Worm (Caenorhabditis elegans): ENCODE measurements around the gene K08F9.1.

The K08F9.1 gene

DNA sequence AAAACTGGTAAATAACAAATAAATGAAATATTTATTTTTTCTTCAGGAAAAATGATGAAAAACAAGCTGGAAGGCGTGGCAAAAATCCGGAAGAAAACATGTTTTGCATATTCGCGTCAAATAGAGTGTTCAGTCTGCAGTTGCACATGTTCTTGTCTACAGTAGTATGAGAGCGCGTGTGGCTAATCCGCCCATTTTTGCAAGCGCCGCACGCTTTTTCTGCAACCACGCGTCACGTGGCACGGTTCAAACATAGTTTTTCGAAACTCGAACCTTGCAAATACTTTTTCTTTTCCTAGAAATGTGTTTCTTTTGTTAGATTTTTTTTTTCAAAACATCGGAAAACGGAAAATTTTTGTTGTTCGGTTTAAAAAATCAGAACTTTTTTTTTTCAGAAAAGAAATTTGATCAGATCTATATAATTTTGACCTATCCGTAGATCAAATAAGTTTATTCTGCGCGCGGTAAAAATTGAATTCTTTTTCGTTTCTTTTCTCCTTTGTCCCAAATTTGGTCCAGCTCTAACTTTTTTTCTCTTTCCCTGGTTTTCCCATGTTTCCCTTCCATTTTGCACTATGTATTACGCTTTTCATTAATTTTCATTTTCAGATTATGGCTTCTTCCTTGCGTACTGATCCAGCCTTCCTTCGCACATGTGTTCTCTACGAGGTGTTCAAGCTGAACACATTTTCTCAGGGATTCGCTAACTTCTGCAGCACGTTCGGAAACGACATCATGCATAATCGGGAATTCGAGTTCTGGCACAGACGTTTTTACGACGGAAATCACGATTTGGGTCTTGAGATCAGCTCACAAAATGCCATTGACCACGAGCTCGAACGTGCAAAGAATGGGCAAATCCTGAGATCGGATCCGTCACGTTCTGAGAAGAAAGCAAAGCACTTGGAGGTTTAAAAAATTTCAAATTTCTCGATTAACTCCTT is 41.2 kb upstream of the K08F9.1 start, which contains the start of gene Y75B12B.1 (continued):
- TF ChIP-seq attf-5 (GFP tag; optimal IDR thresholded peaks at IDR 0.05) (no peak), Y53G8AR.9 (GFP tag; conservative IDR thresholded peaks at IDR 0.05) (no peak), madf-6 (GFP tag; IDR thresholded peaks at IDR 0.05) (peak; percentile 94), T26A5.8 (tag; optimal IDR thresholded peaks at IDR 0.05) (no peak), nhr-80 (tag; optimal IDR thresholded peaks at IDR 0.05) (no peak), dpff-1 (tag; optimal IDR thresholded peaks at IDR 0.05) (no peak), unc-62 (GFP tag; optimal IDR thresholded peaks at IDR 0.05) (no peak), attf-3 (GFP tag; conservative IDR thresholded peaks at IDR 0.05) (no peak), mes-4 (tag; optimal IDR thresholded peaks at IDR 0.05) (no peak), nhr-179 (tag; optimal IDR thresholded peaks at IDR 0.05) (no peak), ekl-4 (GFP tag; IDR thresholded peaks at IDR 0.05) (0 out of 2 replicates have a peak, but pooled peaks have one; percentile 52), F22D6.2 (tag; optimal IDR thresholded peaks at IDR 0.05) (no peak), K11D2.4 (GFP tag; IDR thresholded peaks at IDR 0.05) (no peak), unc-130 (GFP tag; optimal IDR thresholded peaks at IDR 0.05) (peak; percentile 2), attf-6 (GFP tag; IDR thresholded peaks at IDR 0.05) (no peak), tbx-9 (tag; optimal IDR thresholded peaks at IDR 0.05; ENCODE audit: borderline replicate concordance) (no peak), sea-2 (GFP tag; IDR thresholded peaks at IDR 0.05) (no peak), C17E4.6 (GFP tag; IDR thresholded peaks at IDR 0.05) (no peak), lin-40 (tag; optimal IDR thresholded peaks at IDR 0.05) (no peak), ceh-40 (GFP tag; IDR thresholded peaks at IDR 0.05) (no peak), zfh-2 (GFP tag; conservative IDR thresholded peaks at IDR 0.05) (no peak), efl-1 (GFP tag; optimal IDR thresholded peaks at IDR 0.05) (peak; percentile 91), fkh-3 (tag; optimal IDR thresholded peaks at IDR 0.05) (no peak), C06A6.2 (GFP tag; conservative IDR thresholded peaks at IDR 0.05) (no peak), ztf-18 (tag; optimal IDR thresholded peaks at IDR 0.05) (no peak), tlf-1 (GFP tag; optimal IDR thresholded peaks at IDR 0.05) (peak; percentile 77), bed-2 (GFP tag; IDR thresholded peaks at IDR 0.05) (no peak), lin-26 (GFP tag; IDR thresholded peaks at IDR 0.05) (no peak), snpc-4 (GFP tag; optimal IDR thresholded peaks at IDR 0.05) (no peak), snpc-4 (tag; optimal IDR thresholded peaks at IDR 0.05) (peak in 1 of 4 experiments; percentile 25), rec-8 (tag; optimal IDR thresholded peaks at IDR 0.05) (peak in 1 of 2 experiments; percentile 29), hrde-1 (tag; optimal IDR thresholded peaks at IDR 0.05; ENCODE audit: borderline replicate concordance) (no peak), ceh-27 (GFP tag; optimal IDR thresholded peaks at IDR 0.05) (no peak), B0336.3 (GFP tag; IDR thresholded peaks at IDR 0.05) (peak; percentile 84), bed-1 (GFP tag; IDR thresholded peaks at IDR 0.05) (no peak), hmg-1.2 (GFP tag; IDR thresholded peaks at IDR 0.05) (peak; percentile 9; the same call in 1 of the 2 replicates), let-607 (tag; optimal IDR thresholded peaks at IDR 0.05) (no peak), gei-17 (GFP tag; optimal IDR thresholded peaks at IDR 0.05) (no peak), let-526 (GFP tag; IDR thresholded peaks at IDR 0.05) (no peak), F57A8.1 (GFP tag; optimal IDR thresholded peaks at IDR 0.05) (no peak), mcd-1 (GFP tag; IDR thresholded peaks at IDR 0.05) (peak; percentile 78), nhr-27 (tag; optimal IDR thresholded peaks at IDR 0.05) (no peak), B0019.2 (GFP tag; conservative IDR thresholded peaks at IDR 0.05) (no peak; the same call in 1 of the 2 replicates), F37B4.10 (GFP tag; IDR thresholded peaks at IDR 0.05) (no peak), ets-4 (GFP tag; optimal IDR thresholded peaks at IDR 0.05) (no peak), ceh-100 (GFP tag; IDR thresholded peaks at IDR 0.05) (peak; percentile 79), mxl-1 (tag; optimal IDR thresholded peaks at IDR 0.05) (no peak)
